Worm (Caenorhabditis elegans): ENCODE measurements around the gene Y50D4C.3.

- TF ChIP-seq him-1 (tag; optimal IDR thresholded peaks at IDR 0.05) = no peak
- no peak for TF ChIP-seq dao-5 (tag; optimal IDR thresholded peaks at IDR 0.05)
- no peak for TF ChIP-seq W03F9.2 (tag; optimal IDR thresholded peaks at IDR 0.05)
These were observed at the start of gene Y50D4C.3 for ce11 chrV:945144-945543.

All from whole organism, L4/young adult.